Worm (Caenorhabditis elegans): ENCODE data around the gene F22F1.3.

The F22F1.3 gene

DNA sequence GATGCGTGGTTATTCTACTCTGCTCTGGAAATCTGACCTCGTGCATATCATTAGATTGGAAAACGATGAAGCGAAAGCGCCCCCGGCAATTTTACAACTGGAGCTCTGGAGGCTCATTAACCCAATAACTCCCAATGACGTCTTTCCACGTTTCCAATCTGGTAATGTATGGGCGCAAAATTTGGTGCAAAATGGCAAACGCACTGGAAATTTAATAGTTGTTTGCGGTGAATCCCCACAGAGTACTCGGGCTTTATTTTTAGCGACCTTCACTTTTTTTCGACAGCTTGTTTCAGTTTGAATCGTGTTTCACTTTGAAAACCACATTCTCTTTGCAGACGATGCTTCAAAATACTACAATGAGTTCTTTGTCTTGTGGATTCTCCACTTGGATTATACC, 10.7 kb upstream of the F22F1.3 start, which contains the start of gene C17H11.1:
TSS of gene C17H11.1 (plus strand) at position 301 of the 400 bp plus-strand sequence.
- TF ChIP-seq fkh-4 (tag; optimal IDR thresholded peaks at IDR 0.05; ENCODE audit: borderline replicate concordance), result no peak
- no peak for TF ChIP-seq mef-2 (tag; optimal IDR thresholded peaks at IDR 0.05)
- TF ChIP-seq C34B4.2 (tag; optimal IDR thresholded peaks at IDR 0.05), result no peak
- TF ChIP-seq isw-1 (GFP tag; IDR thresholded peaks at IDR 0.05), result no peak
- no peak for TF ChIP-seq lsy-2 (tag; optimal IDR thresholded peaks at IDR 0.05)
- no peak for TF ChIP-seq ama-1 (optimal IDR thresholded peaks at IDR 0.05)
- no peak for TF ChIP-seq lin-39 (tag; optimal IDR thresholded peaks at IDR 0.05)
- TF ChIP-seq mab-9 (GFP tag; IDR thresholded peaks at IDR 0.05), result no peak
- no peak for TF ChIP-seq xbp-1 (tag; optimal IDR thresholded peaks at IDR 0.05)
- no peak for TF ChIP-seq sptf-1 (tag; optimal IDR thresholded peaks at IDR 0.05)
- TF ChIP-seq ces-1 (GFP tag; optimal IDR thresholded peaks at IDR 0.05), result no peak
- no peak for TF ChIP-seq grh-1 (GFP tag; IDR thresholded peaks at IDR 0.05)
- TF ChIP-seq ztf-4 (tag; optimal IDR thresholded peaks at IDR 0.05), result no peak
- no peak for TF ChIP-seq snpc-4 (tag; optimal IDR thresholded peaks at IDR 0.05)
- TF ChIP-seq egl-13 (tag; optimal IDR thresholded peaks at IDR 0.05), result no peak
- TF ChIP-seq nhr-28 (tag; optimal IDR thresholded peaks at IDR 0.05), result no peak
- TF ChIP-seq unc-98 (GFP tag; IDR thresholded peaks at IDR 0.05), result no peak

DNA sequence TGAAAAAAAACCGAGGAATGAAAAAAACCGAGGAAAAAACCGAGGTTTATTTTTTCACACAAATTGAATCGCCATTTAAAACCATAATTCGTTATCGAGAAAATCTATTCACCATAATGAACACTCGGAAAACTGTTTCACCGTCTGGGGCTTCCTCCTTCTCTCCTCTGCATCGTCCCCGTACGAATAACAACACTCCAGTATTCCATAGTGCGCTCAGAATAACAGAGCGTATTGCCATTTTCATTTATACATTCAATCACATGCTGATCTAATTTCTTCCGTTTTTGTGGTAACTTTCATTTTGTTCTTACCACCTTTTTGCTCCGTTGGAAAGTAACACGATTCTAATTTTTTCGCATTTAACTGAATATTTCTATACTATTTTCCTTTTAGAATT, 6.7 kb upstream of the F22F1.3 start, which contains the start of gene C17H11.2:
TSS of gene C17H11.2 (plus strand) at position 397 of the 400 bp plus-strand sequence.
- TF ChIP-seq C16A3.4 (tag; optimal IDR thresholded peaks at IDR 0.05) (peak; percentile 6), unc-30 (tag; optimal IDR thresholded peaks at IDR 0.05) (no peak), nhr-85 (tag) (no peak), blmp-1 (tag; optimal IDR thresholded peaks at IDR 0.05) (peak; percentile 43), nhr-20 (tag; optimal IDR thresholded peaks at IDR 0.05) (peak; percentile 2), elt-3 (tag; optimal IDR thresholded peaks at IDR 0.05) (peak in 1 of 6 experiments; percentile 5), snu-23 (GFP tag; optimal IDR thresholded peaks at IDR 0.05) (peak; percentile 38), rnt-1 (tag; optimal IDR thresholded peaks at IDR 0.05) (no peak), grh-1 (GFP tag; IDR thresholded peaks at IDR 0.05) (no peak), efl-1 (optimal IDR thresholded peaks at IDR 0.05) (no peak), efl-1 (GFP tag; optimal IDR thresholded peaks at IDR 0.05 in 1 of 2) (peak in 1 of 2 experiments; percentile 89), lin-35 (GFP tag; optimal IDR thresholded peaks at IDR 0.05) (peak in 1 of 2 experiments; percentile 45), nhr-47 (tag; optimal IDR thresholded peaks at IDR 0.05) (no peak), lin-14 (GFP tag; optimal IDR thresholded peaks at IDR 0.05) (peak; percentile 42), lsy-2 (tag; optimal IDR thresholded peaks at IDR 0.05) (peak in 1 of 2 experiments; percentile 51), ceh-82 (tag; optimal IDR thresholded peaks at IDR 0.05) (peak in 1 of 3 experiments; percentile 2)

DNA sequence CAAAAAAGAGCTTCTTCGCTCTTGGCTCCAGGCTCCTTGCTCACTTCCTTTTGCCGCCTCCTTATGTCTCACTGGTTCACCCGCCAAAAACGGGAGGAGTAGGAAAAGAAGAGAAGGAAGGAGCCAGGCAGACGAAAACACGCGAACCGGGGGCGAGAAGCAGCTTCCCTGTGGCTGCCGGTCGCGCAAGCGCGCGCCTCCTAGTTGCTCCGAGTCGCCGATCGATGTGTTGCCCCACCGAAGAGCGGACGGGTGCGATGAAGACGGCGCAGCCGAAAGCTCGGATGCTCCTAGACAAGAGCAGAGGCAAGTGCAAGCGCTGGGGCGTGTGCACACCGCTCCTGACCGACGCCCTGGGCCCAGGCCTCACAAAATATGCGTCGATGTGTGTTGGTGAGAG, 682 bp upstream of the F22F1.3 start:
- TF ChIP-seq lin-35 (GFP tag; optimal IDR thresholded peaks at IDR 0.05) (peak in 1 of 2 experiments; percentile 27), swsn-7 (tag; optimal IDR thresholded peaks at IDR 0.05) (peak; percentile 60), sox-4 (tag; optimal IDR thresholded peaks at IDR 0.05) (peak; percentile 59), zip-4 (GFP tag; optimal IDR thresholded peaks at IDR 0.05) (no peak), nhr-47 (tag; optimal IDR thresholded peaks at IDR 0.05) (peak; percentile 67), C16A3.4 (tag; optimal IDR thresholded peaks at IDR 0.05) (no peak), ceh-88 (GFP tag; IDR thresholded peaks at IDR 0.05) (0 out of 2 replicates have a peak, but pooled peaks have one; percentile 37), tbx-2 (tag; optimal IDR thresholded peaks at IDR 0.05) (peak; percentile 7), ceh-8 (GFP tag; optimal IDR thresholded peaks at IDR 0.05) (peak; percentile 89), hpl-2 (GFP tag; optimal IDR thresholded peaks at IDR 0.05) (no peak), efl-1 (optimal IDR thresholded peaks at IDR 0.05) (no peak), efl-1 (GFP tag; optimal IDR thresholded peaks at IDR 0.05 in 1 of 2) (peak in 1 of 2 experiments; percentile 4), nhr-71 (tag; optimal IDR thresholded peaks at IDR 0.05) (peak; percentile 39), lin-14 (GFP tag; optimal IDR thresholded peaks at IDR 0.05) (peak; percentile 88), snu-23 (GFP tag; optimal IDR thresholded peaks at IDR 0.05) (peak; percentile 15), fkh-8 (tag; optimal IDR thresholded peaks at IDR 0.05) (peak; percentile 93), ces-1 (GFP tag; optimal IDR thresholded peaks at IDR 0.05) (no peak), unc-86 (tag; optimal IDR thresholded peaks at IDR 0.05) (peak; percentile 30), rnt-1 (tag; optimal IDR thresholded peaks at IDR 0.05) (no peak), dpl-1 (GFP tag; optimal IDR thresholded peaks at IDR 0.05) (peak in 1 of 3 experiments; percentile 24), ceh-82 (tag; optimal IDR thresholded peaks at IDR 0.05) (peak; percentile 42 to 64 (median 59)), unc-130 (tag; optimal IDR thresholded peaks at IDR 0.05) (no peak), nhr-19 (GFP tag; conservative IDR thresholded peaks at IDR 0.05) (peak; percentile 29; the same call in 1 of the 2 replicates), isw-1 (GFP tag; IDR thresholded peaks at IDR 0.05) (peak; percentile 24; the same call in 1 of the 2 replicates), lsy-2 (tag; optimal IDR thresholded peaks at IDR 0.05) (peak in 1 of 2 experiments; percentile 31), dsc-1 (tag; optimal IDR thresholded peaks at IDR 0.05) (peak; percentile 39), ztf-11 (tag; optimal IDR thresholded peaks at IDR 0.05) (peak in 1 of 2 experiments; percentile 24), fkh-10 (GFP tag; optimal IDR thresholded peaks at IDR 0.05) (peak; percentile 62), egl-13 (tag; optimal IDR thresholded peaks at IDR 0.05) (peak; percentile 57)

Data from whole organism, L1 larva.